Worm (Caenorhabditis elegans) whole organism, mixed stage, embryonic: ENCODE data around the gene C24H12.6.

ENCODE experiments used
- blmp-1 ChIP-seq: fragments of 150-350 bp; optimal IDR thresholded peaks from 2 replicates; lab custom pipeline; 2014; ENCODE audit warnings: missing biosample characterization, missing genetic modification characterization
- ceh-83 ChIP-seq: fragments of 200-800 bp; sonication (Bioruptor generic); optimal IDR thresholded peaks from 2 replicates; lab custom pipeline; 2018; ENCODE audit warnings: mild to moderate bottlenecking, missing genetic modification characterization, missing compliant biosample characterization
- ces-1 ChIP-seq: fragments of 150-350 bp; optimal IDR thresholded peaks from 2 replicates; lab custom pipeline; 2014; ENCODE audit warnings: missing biosample characterization, missing genetic modification reagents, missing genetic modification characterization
- elt-1 ChIP-seq: sonication (generic microtip); optimal IDR thresholded peaks from 2 replicates; lab custom pipeline; 2017; ENCODE audit warnings: missing genetic modification characterization, mild to moderate bottlenecking, missing compliant biosample characterization, antibody characterized with exemption, moderate library complexity, borderline replicate concordance; ENCODE audit not compliant: insufficient read depth
- elt-3 ChIP-seq: fragments of 150-350 bp; optimal IDR thresholded peaks from 2 replicates; lab custom pipeline; 2014; ENCODE audit warnings: missing biosample characterization, missing genetic modification characterization
- lin-13 ChIP-seq: fragments of 150-350 bp; optimal IDR thresholded peaks from 2 replicates; lab custom pipeline; 2014; ENCODE audit warnings: missing biosample characterization, missing genetic modification characterization
- lsy-2 ChIP-seq: fragments of 150-350 bp; optimal IDR thresholded peaks from 2 replicates; lab custom pipeline; 2014; ENCODE audit warnings: missing biosample characterization, missing genetic modification characterization
- nhr-12 ChIP-seq: fragments of 150-350 bp; optimal IDR thresholded peaks from 2 replicates; lab custom pipeline; 2014; ENCODE audit warnings: missing biosample characterization, missing genetic modification characterization
- nhr-237 ChIP-seq: fragments of 150-350 bp; optimal IDR thresholded peaks from 2 replicates; lab custom pipeline; 2014; ENCODE audit warnings: missing biosample characterization, missing genetic modification characterization
- nhr-28 ChIP-seq: fragments of 150-350 bp; optimal IDR thresholded peaks from 2 replicates; lab custom pipeline; 2014; ENCODE audit warnings: missing biosample characterization, missing genetic modification characterization
- sptf-1 ChIP-seq: sonication (generic microtip); optimal IDR thresholded peaks from 2 replicates; lab custom pipeline; 2017; ENCODE audit warnings: mild to moderate bottlenecking, missing genetic modification characterization, moderate library complexity, missing compliant biosample characterization
- tbx-8 ChIP-seq: fragments of 200-800 bp; sonication (Bioruptor generic); optimal IDR thresholded peaks from 2 replicates; lab custom pipeline; 2018; ENCODE audit warnings: mild to moderate bottlenecking, missing genetic modification characterization, moderate library complexity, missing compliant biosample characterization
- ztf-11 ChIP-seq: fragments of 150-350 bp; optimal IDR thresholded peaks from 2 replicates; lab custom pipeline; 2014; ENCODE audit warnings: missing biosample characterization, missing genetic modification characterization

- TF ChIP-seq tbx-8 (GFP tag; lab: Kevin White, UChicago) = no peak
- TF ChIP-seq sptf-1 (tag; lab: Kevin White, UChicago) = no peak
- TF ChIP-seq ces-1 (GFP tag; lab: Kevin White, UChicago) = no peak
- no peak for TF ChIP-seq blmp-1 (tag; lab: Kevin White, UChicago)
- no peak for TF ChIP-seq elt-1 (tag; lab: Kevin White, UChicago)
- TF ChIP-seq elt-3 = no peak
- TF ChIP-seq nhr-12 = no peak
- TF ChIP-seq ztf-11 (tag; lab: Kevin White, UChicago) = no peak
- no peak for TF ChIP-seq ceh-83 (GFP tag; lab: Kevin White, UChicago)
- TF ChIP-seq nhr-237 (tag; lab: Kevin White, UChicago) = no peak
- TF ChIP-seq nhr-28 (tag; lab: Kevin White, UChicago) = no peak
- no peak for TF ChIP-seq lin-13 (tag; lab: Kevin White, UChicago)
- TF ChIP-seq lsy-2 = no peak
Measured at ce11 chrII:379935-380334, 38.7 kb downstream of the C24H12.6 start, which contains the start of gene C03H5.7.
